Worm (Caenorhabditis elegans) whole organism, L4 larva: Measurements from ENCODE around the gene F07E5.13.
"Not testable (repeated sequence)": the region's sequence is repeated elsewhere in the genome, so short reads cannot be mapped to it uniquely, and the experiment has no call there.

ENCODE experiments used
- attf-4 ChIP-seq: sonication (generic microtip); optimal IDR thresholded peaks from 3 replicates; lab custom pipeline; 2017; ENCODE audit warnings: missing biosample characterization, missing genetic modification characterization
- ceh-28 ChIP-seq: fragments of 150-350 bp; optimal IDR thresholded peaks from 2 replicates; lab custom pipeline; 2014; ENCODE audit warnings: missing biosample characterization, missing genetic modification reagents, missing genetic modification characterization
- dpl-1 ChIP-seq: fragments of 150-350 bp; optimal IDR thresholded peaks from 2 replicates; lab custom pipeline; 2014; ENCODE audit warnings: missing biosample characterization, missing genetic modification reagents, missing genetic modification characterization
- dve-1 ChIP-seq: sonication (generic microtip); optimal IDR thresholded peaks from 2 replicates; lab custom pipeline; 2017; ENCODE audit warnings: antibody characterized with exemption, mild to moderate bottlenecking, missing genetic modification characterization, missing compliant biosample characterization; ENCODE audit not compliant: insufficient read depth
- egl-43 ChIP-seq: fragments of 200-800 bp; sonication (Bioruptor generic); IDR thresholded peaks from 2 replicates; pipeline ENCODE4 v1.3.6; 2022; ENCODE audit warnings: missing genetic modification reagents, missing genetic modification characterization, missing compliant biosample characterization
- hif-1 ChIP-seq, 2 experiments: sonication (generic microtip); optimal IDR thresholded peaks; 2 replicates each; lab custom pipeline; 2016 to 2017; ENCODE audit warnings: missing compliant biosample characterization in 2 of 2, missing genetic modification characterization in 2 of 2, missing genetic modification reagents in 2 of 2, missing genotype in 2 of 2, mild to moderate bottlenecking in 1 of 2
- lin-15B ChIP-seq: fragments of 150-350 bp; sonication (generic microtip); optimal IDR thresholded peaks from 3 replicates; lab custom pipeline; 2014; ENCODE audit warnings: missing biosample characterization, missing genetic modification characterization
- nhr-25 ChIP-seq: sonication (generic microtip); optimal IDR thresholded peaks from 2 replicates; lab custom pipeline; 2017; ENCODE audit warnings: missing genetic modification characterization, mild to moderate bottlenecking, missing compliant biosample characterization, antibody characterized with exemption, moderate library complexity, borderline replicate concordance; ENCODE audit not compliant: insufficient read depth
- nhr-77 ChIP-seq: fragments of 150-350 bp; optimal IDR thresholded peaks from 2 replicates; lab custom pipeline; 2014; ENCODE audit warnings: missing biosample characterization, missing genetic modification characterization
- skn-1 ChIP-seq: fragments of 150-350 bp; optimal IDR thresholded peaks from 2 replicates; lab custom pipeline; 2014; ENCODE audit warnings: missing biosample characterization, missing genetic modification characterization
- snpc-4 ChIP-seq: fragments of 150-350 bp; optimal IDR thresholded peaks from 2 replicates; lab custom pipeline; 2014; ENCODE audit warnings: missing biosample characterization, missing genetic modification characterization
- spr-1 ChIP-seq: sonication (generic microtip); optimal IDR thresholded peaks from 2 replicates; lab custom pipeline; 2016; ENCODE audit warnings: mild to moderate bottlenecking, missing genetic modification characterization, missing compliant biosample characterization
- unc-130 ChIP-seq: sonication (generic microtip); optimal IDR thresholded peaks from 2 replicates; lab custom pipeline; 2016; ENCODE audit warnings: missing genetic modification reagents, missing genetic modification characterization, missing compliant biosample characterization
- zag-1 ChIP-seq: fragments of 150-350 bp; optimal IDR thresholded peaks from 2 replicates; lab custom pipeline; 2014; ENCODE audit warnings: missing biosample characterization, missing genetic modification characterization

DNA sequence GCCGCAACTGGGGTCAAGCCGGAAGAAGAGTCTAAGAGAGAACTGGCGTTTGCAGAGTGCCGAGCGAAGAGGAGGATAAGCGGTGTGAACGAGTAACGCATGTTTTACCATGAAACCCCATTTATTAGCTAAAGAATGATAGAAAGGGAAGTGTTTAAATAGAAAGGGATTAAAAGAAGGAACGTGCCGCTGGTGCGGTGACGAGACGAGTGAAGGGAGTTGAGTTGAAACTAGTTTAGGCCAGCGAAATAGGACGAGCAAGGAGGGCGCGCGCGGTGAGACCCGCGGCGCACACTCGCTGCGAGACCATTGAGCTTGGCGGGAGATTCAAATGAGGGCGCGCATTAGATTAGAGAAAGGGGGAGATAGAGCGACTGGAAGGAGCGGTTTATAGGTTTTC lies 17.3 kb downstream of the F07E5.13 start, which contains the start of gene math-1:
- not testable (repeated sequence) for TF ChIP-seq skn-1 (tag; lab: Kevin White, UChicago); dve-1 (tag; lab: Kevin White, UChicago); nhr-25 (tag; lab: Kevin White, UChicago); ceh-28 (tag; lab: Kevin White, UChicago); lin-15B; unc-130 (GFP tag; lab: Kevin White, UChicago); egl-43 (GFP tag; lab: Robert Waterston, UW); snpc-4 (tag; lab: Kevin White, UChicago); nhr-77 (tag; lab: Kevin White, UChicago); zag-1 (tag; lab: Kevin White, UChicago); dpl-1 (GFP tag; lab: Kevin White, UChicago); hif-1 (tag; optimal IDR thresholded peaks at IDR 0.05; lab: Kevin White, UChicago); spr-1 (tag; lab: Kevin White, UChicago); attf-4 (tag; lab: Kevin White, UChicago)
